Fruit fly (Drosophila melanogaster) whole organism, embryonic: ENCODE measurements around the gene Prosbeta6.

Experiments used
- Blimp-1 ChIP-seq: fragments of 200-800 bp; sonication (Bioruptor generic); optimal IDR thresholded peaks from 3 replicates; lab custom pipeline; 2018; ENCODE audit warnings: missing biosample characterization, missing genetic modification characterization, mild to moderate bottlenecking, moderate library complexity, missing genetic modification reagents
- CG16779 ChIP-seq: fragments of 200-800 bp; sonication (Bioruptor generic); IDR thresholded peaks from 2 replicates; pipeline ENCODE4 v1.3.6; 2022; ENCODE audit warnings: missing biosample characterization, missing genetic modification characterization
- CG2129 ChIP-seq: fragments of 200-800 bp; sonication (Bioruptor generic); IDR thresholded peaks from 2 replicates; pipeline ENCODE4 v1.3.6; 2022; ENCODE audit warnings: missing biosample characterization, missing genetic modification characterization; ENCODE audit not compliant: partially characterized antibody
- CG6175 ChIP-seq: fragments of 200-800 bp; sonication (Bioruptor generic); IDR thresholded peaks from 3 replicates; pipeline ENCODE4 v1.3.6; 2022; ENCODE audit warnings: missing biosample characterization, missing genetic modification characterization
- Nf-YB ChIP-seq: fragments of 200-800 bp; sonication (Bioruptor generic); optimal IDR thresholded peaks from 3 replicates; lab custom pipeline; 2019; ENCODE audit warnings: missing biosample characterization, mild to moderate bottlenecking, missing genetic modification characterization, moderate library complexity
- Sin3A ChIP-seq: fragments of >200 bp; optimal IDR thresholded peaks from 2 replicates; lab custom pipeline; 2018
- Trl ChIP-seq, 3 experiments: fragments of >200 bp in 2 of 3; fragments of 200-800 bp in 1 of 3; sonication (Bioruptor generic) in 1 of 3; optimal IDR thresholded peaks; 2 replicates in 1 of 3; 3 replicates in 2 of 3; lab custom pipeline; 2016 to 2017; ENCODE audit warnings: missing biosample characterization in 1 of 3, missing genetic modification characterization in 1 of 3
- run ChIP-seq: fragments of 200-800 bp; sonication (Bioruptor generic); optimal IDR thresholded peaks from 3 replicates; lab custom pipeline; 2018; ENCODE audit warnings: missing biosample characterization, mild to moderate bottlenecking, missing genetic modification characterization

DNA sequence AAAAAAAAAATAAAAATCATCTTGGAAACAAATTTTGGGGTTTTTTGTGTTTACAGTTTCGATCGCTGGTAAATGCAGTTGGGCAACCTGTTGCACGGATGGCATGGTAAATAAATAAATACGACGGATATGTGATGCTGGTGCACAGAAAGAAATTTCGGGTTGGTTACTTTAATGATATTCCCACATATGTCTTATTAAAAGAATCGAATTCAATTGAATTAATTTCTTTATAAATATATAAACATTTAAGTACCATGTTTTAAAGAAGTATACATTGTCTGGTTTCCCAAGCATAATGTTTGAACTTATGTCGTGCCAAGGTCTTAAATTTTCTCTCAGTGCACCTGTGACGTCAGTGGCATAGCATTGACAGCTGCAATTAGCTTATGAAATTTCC, 42.7 kb downstream of the Prosbeta6 start:
- no peak for TF ChIP-seq CG16779 (GFP tag; lab: Robert Waterston, UW)
- TF ChIP-seq run (tag; lab: Kevin White, UChicago): peak; percentile 43
- TF ChIP-seq Trl (optimal IDR thresholded peaks at IDR 0.05; lab: Kevin White, UChicago): no peak
- TF ChIP-seq Trl (GFP tag; optimal IDR thresholded peaks at IDR 0.05; lab: Kevin White, UChicago): no peak
- peak; percentile 77 for TF ChIP-seq Blimp-1 (GFP tag; lab: Kevin White, UChicago)
- no peak for TF ChIP-seq Sin3A (lab: Kevin White, UChicago)
- TF ChIP-seq CG6175 (GFP tag; lab: Robert Waterston, UW): no peak
- TF ChIP-seq CG2129 (GFP tag; lab: Robert Waterston, UW): no peak
- peak; percentile 37 for TF ChIP-seq Nf-YB (GFP tag; lab: Kevin White, UChicago)
